Worm (Caenorhabditis elegans) whole organism, mixed stage, embryonic: ENCODE results near the gene Y45G12B.3.

Source experiments
- M03D4.4 ChIP-seq: sonication (generic microtip); optimal IDR thresholded peaks from 2 replicates; lab custom pipeline; 2017; ENCODE audit warnings: mild to moderate bottlenecking, missing genetic modification characterization, missing compliant biosample characterization
- bed-3 ChIP-seq: fragments of 200-800 bp; sonication (Bioruptor generic); optimal IDR thresholded peaks from 3 replicates; lab custom pipeline; 2018; ENCODE audit warnings: mild to moderate bottlenecking, missing genetic modification characterization, moderate library complexity, missing compliant biosample characterization
- ceh-43 ChIP-seq: fragments of 200-800 bp; sonication (Bioruptor generic); optimal IDR thresholded peaks from 2 replicates; lab custom pipeline; 2018; ENCODE audit warnings: mild to moderate bottlenecking, missing genetic modification characterization, moderate library complexity, missing compliant biosample characterization
- ceh-83 ChIP-seq: fragments of 200-800 bp; sonication (Bioruptor generic); optimal IDR thresholded peaks from 2 replicates; lab custom pipeline; 2018; ENCODE audit warnings: mild to moderate bottlenecking, missing genetic modification characterization, missing compliant biosample characterization
- ces-1 ChIP-seq: fragments of 150-350 bp; optimal IDR thresholded peaks from 2 replicates; lab custom pipeline; 2014; ENCODE audit warnings: missing biosample characterization, missing genetic modification reagents, missing genetic modification characterization
- cnd-1 ChIP-seq: fragments of 200-800 bp; sonication (Bioruptor generic); optimal IDR thresholded peaks from 2 replicates; lab custom pipeline; 2018; ENCODE audit warnings: mild to moderate bottlenecking, missing genetic modification characterization, missing compliant biosample characterization
- drap-1 ChIP-seq: fragments of 200-800 bp; sonication (Bioruptor generic); optimal IDR thresholded peaks from 3 replicates; lab custom pipeline; 2018; ENCODE audit warnings: mild to moderate bottlenecking, missing genetic modification characterization, missing compliant biosample characterization
- elt-1 ChIP-seq: sonication (generic microtip); optimal IDR thresholded peaks from 2 replicates; lab custom pipeline; 2017; ENCODE audit warnings: missing genetic modification characterization, mild to moderate bottlenecking, missing compliant biosample characterization, antibody characterized with exemption, moderate library complexity, borderline replicate concordance; ENCODE audit not compliant: insufficient read depth
- elt-3 ChIP-seq: fragments of 150-350 bp; optimal IDR thresholded peaks from 2 replicates; lab custom pipeline; 2014; ENCODE audit warnings: missing biosample characterization, missing genetic modification characterization
- flh-1 ChIP-seq: fragments of 200-800 bp; sonication (Bioruptor generic); optimal IDR thresholded peaks from 2 replicates; lab custom pipeline; 2018; ENCODE audit warnings: mild to moderate bottlenecking, missing genetic modification characterization, moderate library complexity, missing compliant biosample characterization
- ham-2 ChIP-seq: fragments of 200-800 bp; sonication (Bioruptor generic); optimal IDR thresholded peaks from 2 replicates; lab custom pipeline; 2018; ENCODE audit warnings: mild to moderate bottlenecking, missing genetic modification characterization, missing compliant biosample characterization
- hlh-1 ChIP-seq: fragments of 150-350 bp; optimal IDR thresholded peaks from 2 replicates; lab custom pipeline; 2014; ENCODE audit warnings: missing biosample characterization, missing genetic modification reagents, missing genetic modification characterization
- lin-13 ChIP-seq: fragments of 150-350 bp; optimal IDR thresholded peaks from 2 replicates; lab custom pipeline; 2014; ENCODE audit warnings: missing biosample characterization, missing genetic modification characterization
- lin-32 ChIP-seq: fragments of 200-800 bp; sonication (Bioruptor generic); optimal IDR thresholded peaks from 2 replicates; lab custom pipeline; 2018; ENCODE audit warnings: mild to moderate bottlenecking, missing genetic modification characterization, missing compliant biosample characterization
- lsy-2 ChIP-seq: fragments of 150-350 bp; optimal IDR thresholded peaks from 2 replicates; lab custom pipeline; 2014; ENCODE audit warnings: missing biosample characterization, missing genetic modification characterization
- mab-5 ChIP-seq: fragments of 150-350 bp; optimal IDR thresholded peaks from 2 replicates; lab custom pipeline; 2014; ENCODE audit warnings: missing biosample characterization, missing genetic modification characterization
- mep-1 ChIP-seq: fragments of 150-350 bp; optimal IDR thresholded peaks from 2 replicates; lab custom pipeline; 2017; ENCODE audit warnings: missing biosample characterization, missing genetic modification reagents, missing genetic modification characterization, inconsistent platforms
- mls-2 ChIP-seq: sonication (generic microtip); optimal IDR thresholded peaks from 2 replicates; lab custom pipeline; 2016; ENCODE audit warnings: mild to moderate bottlenecking, missing genetic modification characterization, moderate library complexity, missing compliant biosample characterization
- nhr-12 ChIP-seq: fragments of 150-350 bp; optimal IDR thresholded peaks from 2 replicates; lab custom pipeline; 2014; ENCODE audit warnings: missing biosample characterization, missing genetic modification characterization
- nhr-2 ChIP-seq: fragments of 150-350 bp; optimal IDR thresholded peaks from 2 replicates; lab custom pipeline; 2014; ENCODE audit warnings: missing biosample characterization, missing genetic modification characterization
- nhr-237 ChIP-seq: fragments of 150-350 bp; optimal IDR thresholded peaks from 2 replicates; lab custom pipeline; 2014; ENCODE audit warnings: missing biosample characterization, missing genetic modification characterization
- nhr-28 ChIP-seq: fragments of 150-350 bp; optimal IDR thresholded peaks from 2 replicates; lab custom pipeline; 2014; ENCODE audit warnings: missing biosample characterization, missing genetic modification characterization
- nhr-76 ChIP-seq: sonication (generic microtip); optimal IDR thresholded peaks from 2 replicates; lab custom pipeline; 2017; ENCODE audit warnings: missing biosample characterization, missing genetic modification characterization
- pha-4 ChIP-seq: fragments of 150-350 bp; optimal IDR thresholded peaks from 2 replicates; lab custom pipeline; 2018; ENCODE audit warnings: missing biosample characterization, missing genetic modification reagents, missing genetic modification characterization
- sem-2 ChIP-seq: fragments of 200-800 bp; sonication (Bioruptor generic); optimal IDR thresholded peaks from 2 replicates; lab custom pipeline; 2018; ENCODE audit warnings: mild to moderate bottlenecking, missing genetic modification characterization, missing compliant biosample characterization
- snpc-4 ChIP-seq: fragments of 150-350 bp; optimal IDR thresholded peaks from 2 replicates; lab custom pipeline; 2014; ENCODE audit warnings: missing biosample characterization, missing genetic modification characterization
- sptf-1 ChIP-seq: sonication (generic microtip); optimal IDR thresholded peaks from 2 replicates; lab custom pipeline; 2017; ENCODE audit warnings: mild to moderate bottlenecking, missing genetic modification characterization, moderate library complexity, missing compliant biosample characterization
- tbx-8 ChIP-seq: fragments of 200-800 bp; sonication (Bioruptor generic); optimal IDR thresholded peaks from 2 replicates; lab custom pipeline; 2018; ENCODE audit warnings: mild to moderate bottlenecking, missing genetic modification characterization, moderate library complexity, missing compliant biosample characterization
- unc-39 ChIP-seq: fragments of 150-350 bp; optimal IDR thresholded peaks from 2 replicates; lab custom pipeline; 2014; ENCODE audit warnings: missing biosample characterization, missing genetic modification characterization
- unc-62 ChIP-seq: fragments of 150-350 bp; optimal IDR thresholded peaks from 2 replicates; lab custom pipeline; 2014; ENCODE audit warnings: missing biosample characterization, missing genetic modification reagents, missing genetic modification characterization
- zip-8 ChIP-seq: fragments of 150-350 bp; optimal IDR thresholded peaks from 2 replicates; lab custom pipeline; 2014; ENCODE audit warnings: missing biosample characterization, missing genetic modification characterization
- ztf-11 ChIP-seq: fragments of 150-350 bp; optimal IDR thresholded peaks from 2 replicates; lab custom pipeline; 2014; ENCODE audit warnings: missing biosample characterization, missing genetic modification characterization

The Y45G12B.3 gene

DNA sequence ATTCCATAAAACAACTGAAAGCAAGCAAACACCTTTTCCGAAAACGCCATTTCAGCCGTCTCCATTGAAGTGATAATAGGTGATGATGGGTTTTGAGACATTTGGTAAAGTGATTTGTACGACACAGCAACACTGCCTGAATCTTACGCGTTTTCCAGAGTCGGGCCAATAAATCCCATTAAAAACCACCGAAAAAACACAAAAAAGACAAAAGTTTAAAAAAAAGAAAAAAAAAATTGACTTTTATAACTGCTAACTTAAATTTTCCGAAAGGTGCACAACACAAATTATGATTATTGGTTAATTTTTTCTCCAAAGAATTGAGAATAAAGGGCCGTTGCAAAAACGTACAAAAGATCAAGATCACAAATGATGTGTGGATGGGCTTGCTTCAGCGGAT, 38.3 kb upstream of the Y45G12B.3 start, which contains the start of gene srg-57:
TSS of gene srg-57 (minus strand) at position 101 of the 400 bp plus-strand sequence.
- TF ChIP-seq lin-32 (GFP tag; lab: Kevin White, UChicago) = no peak
- no peak for TF ChIP-seq drap-1 (GFP tag; lab: Kevin White, UChicago)
- TF ChIP-seq mep-1 = no peak
- TF ChIP-seq nhr-76 = no peak
- TF ChIP-seq pha-4 (tag; lab: Kevin White, UChicago) = no peak
- no peak for TF ChIP-seq sptf-1 (tag; lab: Kevin White, UChicago)
- no peak for TF ChIP-seq nhr-12
- no peak for TF ChIP-seq ceh-43 (GFP tag; lab: Kevin White, UChicago)
- TF ChIP-seq nhr-2 (tag; lab: Kevin White, UChicago) = no peak
- TF ChIP-seq cnd-1 = no peak
- no peak for TF ChIP-seq lin-13
- TF ChIP-seq mls-2 (tag; lab: Kevin White, UChicago) = no peak
- no peak for TF ChIP-seq ces-1 (GFP tag; lab: Kevin White, UChicago)

DNA sequence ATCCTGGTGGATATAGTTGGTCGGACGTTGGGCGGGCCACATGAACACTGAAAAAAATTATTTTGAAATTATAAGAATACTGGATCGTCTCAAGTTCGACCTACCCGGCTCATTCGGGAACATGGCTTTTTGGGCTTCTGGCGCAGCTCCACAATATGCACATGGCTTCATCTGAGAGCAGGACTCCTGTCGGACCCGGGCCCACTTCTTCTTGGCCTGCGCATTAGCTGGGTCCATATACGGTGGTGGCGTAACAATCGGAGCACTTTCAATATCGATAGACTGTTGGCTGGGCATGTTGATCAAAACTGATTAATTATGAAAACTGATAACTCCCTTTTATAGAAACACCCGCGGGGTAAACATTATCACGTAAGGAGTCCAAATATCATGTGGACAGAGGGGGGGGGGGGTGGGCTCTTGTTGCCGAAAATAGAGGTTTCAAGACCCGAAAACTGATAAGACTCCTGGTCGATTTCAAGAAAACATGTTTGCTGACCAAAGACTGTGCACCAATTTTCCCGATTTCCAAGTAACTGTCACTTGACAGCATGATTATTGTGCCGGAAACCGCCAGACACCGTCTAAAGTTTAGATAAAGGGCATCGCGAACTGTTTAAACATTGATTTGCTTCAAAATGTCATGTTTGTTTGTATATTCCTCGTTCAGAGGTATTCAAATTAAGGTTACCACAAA, 34.9 kb upstream of the Y45G12B.3 start, which contains the start of gene dod-3:
TSS of gene dod-3 (minus strand) at position 315 of the 697 bp plus-strand sequence.
- TF ChIP-seq sptf-1 (tag; lab: Kevin White, UChicago) (no peak), elt-1 (tag; lab: Kevin White, UChicago) (no peak), ceh-83 (GFP tag; lab: Kevin White, UChicago) (no peak), pha-4 (tag; lab: Kevin White, UChicago) (no peak), snpc-4 (tag; lab: Kevin White, UChicago) (no peak), tbx-8 (GFP tag; lab: Kevin White, UChicago) (no peak)

DNA sequence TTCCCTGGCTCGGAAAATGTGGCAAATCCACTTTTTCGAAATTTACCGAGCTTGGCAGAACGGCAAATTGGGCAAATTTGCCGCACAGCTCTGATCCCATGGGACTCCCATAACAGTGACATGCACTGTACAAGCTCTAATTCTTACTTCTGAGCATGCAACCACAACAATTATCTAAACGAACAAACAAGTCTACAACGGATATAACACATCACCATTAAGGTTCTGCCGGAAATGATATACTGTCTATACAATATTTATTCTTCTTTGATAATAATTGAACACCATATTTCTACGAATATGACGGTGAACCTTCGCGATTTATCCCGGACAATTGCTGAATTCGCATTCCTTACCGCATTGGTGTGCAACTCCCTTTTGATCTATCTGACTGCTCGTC, 32.2 kb upstream of the Y45G12B.3 start, which contains the start of gene str-33:
TSS of gene str-33 (plus strand) at position 301 of the 400 bp plus-strand sequence.
- TF ChIP-seq mep-1 (no peak), mab-5 (tag; lab: Kevin White, UChicago) (no peak), nhr-2 (tag; lab: Kevin White, UChicago) (no peak), ztf-11 (tag; lab: Kevin White, UChicago) (no peak), sem-2 (GFP tag; lab: Kevin White, UChicago) (no peak), snpc-4 (tag; lab: Kevin White, UChicago) (no peak), nhr-237 (tag; lab: Kevin White, UChicago) (no peak), cnd-1 (no peak), nhr-12 (no peak)

DNA sequence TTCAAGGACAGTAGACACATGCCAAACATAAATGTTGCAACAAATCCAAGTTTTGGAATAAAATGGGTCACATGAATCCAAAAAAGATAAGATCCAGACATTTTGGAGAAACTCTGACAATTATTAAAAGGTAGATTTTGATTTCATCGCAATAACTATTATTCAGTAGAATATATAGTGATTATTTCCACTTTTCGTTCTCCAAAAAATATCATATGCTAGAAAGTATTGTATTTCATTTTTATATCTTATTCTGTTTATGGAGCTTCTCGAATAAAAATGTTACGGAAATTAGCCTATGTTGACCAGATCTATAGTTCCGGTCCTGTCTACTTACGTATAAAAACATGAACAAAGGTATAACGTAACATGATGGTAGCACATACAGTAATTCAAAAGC, 31.0 kb upstream of the Y45G12B.3 start, which contains the start of gene str-13:
TSS of gene str-13 (minus strand) at position 101 of the 400 bp plus-strand sequence.
- TF ChIP-seq ceh-43 (GFP tag; lab: Kevin White, UChicago) (no peak), ham-2 (GFP tag; lab: Kevin White, UChicago) (no peak), lsy-2 (tag; lab: Kevin White, UChicago) (no peak), unc-39 (tag; lab: Kevin White, UChicago) (no peak), bed-3 (GFP tag; lab: Kevin White, UChicago) (no peak), ces-1 (GFP tag; lab: Kevin White, UChicago) (no peak), M03D4.4 (no peak), snpc-4 (tag; lab: Kevin White, UChicago) (no peak), hlh-1 (tag; lab: Kevin White, UChicago) (no peak), nhr-237 (tag; lab: Kevin White, UChicago) (no peak), ztf-11 (tag; lab: Kevin White, UChicago) (no peak), nhr-12 (no peak), elt-3 (no peak), pha-4 (tag; lab: Kevin White, UChicago) (no peak), flh-1 (no peak), cnd-1 (no peak)

DNA sequence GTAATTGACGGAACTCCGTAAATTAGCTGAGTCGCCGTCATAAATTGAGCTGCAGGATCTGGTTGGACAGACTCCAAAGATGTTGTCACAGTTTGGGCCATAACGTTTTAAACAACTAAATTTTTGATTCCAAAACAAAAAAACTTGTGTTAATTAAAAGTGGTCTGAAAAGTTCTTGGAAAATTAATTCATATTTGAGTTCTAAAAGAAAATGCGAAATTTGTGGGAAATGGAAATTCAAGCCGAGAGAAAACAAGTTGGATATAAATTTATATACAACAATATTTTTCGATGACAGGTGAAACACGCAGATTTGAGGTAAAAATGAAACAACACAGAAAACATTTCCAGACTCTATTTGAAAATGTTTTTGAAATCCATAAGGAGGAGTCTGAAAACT, 29.2 kb upstream of the Y45G12B.3 start, which contains the start of gene srg-59:
TSS of gene srg-59 (minus strand) at position 101 of the 400 bp plus-strand sequence.
- TF ChIP-seq sptf-1 (tag; lab: Kevin White, UChicago) = no peak
- TF ChIP-seq unc-62 (GFP tag; lab: Kevin White, UChicago) = no peak
- no peak for TF ChIP-seq cnd-1
- no peak for TF ChIP-seq zip-8 (tag; lab: Kevin White, UChicago)
- no peak for TF ChIP-seq hlh-1 (tag; lab: Kevin White, UChicago)
- TF ChIP-seq lin-13 = no peak
- TF ChIP-seq pha-4 (tag; lab: Kevin White, UChicago) = no peak
- no peak for TF ChIP-seq ces-1 (GFP tag; lab: Kevin White, UChicago)
- TF ChIP-seq mab-5 (tag; lab: Kevin White, UChicago) = no peak
- no peak for TF ChIP-seq snpc-4 (tag; lab: Kevin White, UChicago)
- no peak for TF ChIP-seq flh-1
- TF ChIP-seq sem-2 (GFP tag; lab: Kevin White, UChicago) = no peak
- no peak for TF ChIP-seq nhr-12
- TF ChIP-seq lin-32 (GFP tag; lab: Kevin White, UChicago) = no peak
- TF ChIP-seq nhr-28 (tag; lab: Kevin White, UChicago) = no peak
